Fruit fly (Drosophila melanogaster) whole organism, pupa: ENCODE results near the gene Exn.

ENCODE experiments used
- CG10348 ChIP-seq: fragments of 200-800 bp; sonication (Bioruptor generic); IDR thresholded peaks from 2 replicates; pipeline ENCODE4 v1.3.6; 2022; ENCODE audit warnings: missing biosample characterization, missing genetic modification characterization
- CG12605 ChIP-seq: fragments of 200-800 bp; sonication (Bioruptor generic); IDR thresholded peaks from 2 replicates; pipeline ENCODE4 v1.3.6; 2022; ENCODE audit warnings: missing biosample characterization, missing genetic modification characterization
- CG13204 ChIP-seq: fragments of 200-800 bp; sonication (Bioruptor generic); optimal IDR thresholded peaks from 2 replicates; lab custom pipeline; 2018; ENCODE audit warnings: missing biosample characterization, mild to moderate bottlenecking, missing genetic modification characterization, moderate library complexity
- CG14655 ChIP-seq: fragments of 200-800 bp; sonication (Bioruptor generic); optimal IDR thresholded peaks from 3 replicates; lab custom pipeline; 2017; ENCODE audit warnings: mild to moderate bottlenecking, missing biosample characterization, missing genetic modification reagents, missing genetic modification characterization
- CG15710 ChIP-seq: fragments of 200-800 bp; sonication (Bioruptor generic); optimal IDR thresholded peaks from 2 replicates; lab custom pipeline; 2018; ENCODE audit warnings: missing biosample characterization, mild to moderate bottlenecking, missing genetic modification characterization, moderate library complexity
- CG17806 ChIP-seq: fragments of 200-800 bp; sonication (Bioruptor generic); optimal IDR thresholded peaks from 2 replicates; lab custom pipeline; 2018; ENCODE audit warnings: missing biosample characterization, mild to moderate bottlenecking, missing genetic modification characterization, moderate library complexity
- CG32121 ChIP-seq: fragments of 200-800 bp; sonication (Bioruptor generic); IDR thresholded peaks from 2 replicates; pipeline ENCODE4 v1.3.6; 2022; ENCODE audit warnings: missing biosample characterization, missing genetic modification characterization
- CG34367 ChIP-seq: fragments of 200-800 bp; sonication (Bioruptor generic); optimal IDR thresholded peaks from 2 replicates; lab custom pipeline; 2018; ENCODE audit warnings: missing biosample characterization, mild to moderate bottlenecking, missing genetic modification characterization
- CG4496 ChIP-seq: fragments of 200-800 bp; sonication (Bioruptor generic); IDR thresholded peaks from 3 replicates; pipeline ENCODE4 v1.3.6; 2022; ENCODE audit warnings: missing biosample characterization, missing genetic modification characterization
- CG8159 ChIP-seq: fragments of 200-800 bp; sonication (Bioruptor generic); optimal IDR thresholded peaks from 3 replicates; lab custom pipeline; 2018; ENCODE audit warnings: missing biosample characterization, mild to moderate bottlenecking, missing genetic modification characterization, moderate library complexity
- CG8301 ChIP-seq: fragments of 200-800 bp; sonication (Bioruptor generic); optimal IDR thresholded peaks from 2 replicates; lab custom pipeline; 2018; ENCODE audit warnings: missing biosample characterization, mild to moderate bottlenecking, missing genetic modification characterization
- CG9948 ChIP-seq: fragments of 200-800 bp; sonication (Bioruptor generic); optimal IDR thresholded peaks from 2 replicates; lab custom pipeline; 2018; ENCODE audit warnings: missing biosample characterization, mild to moderate bottlenecking, missing genetic modification characterization, moderate library complexity
- D1 ChIP-seq: fragments of 200-800 bp; sonication (Bioruptor generic); optimal IDR thresholded peaks from 2 replicates; lab custom pipeline; 2018; ENCODE audit warnings: missing biosample characterization, mild to moderate bottlenecking, missing genetic modification characterization, moderate library complexity
- EcR ChIP-seq: fragments of 200-800 bp; sonication (Bioruptor generic); optimal IDR thresholded peaks from 3 replicates; lab custom pipeline; 2019; ENCODE audit warnings: missing biosample characterization, missing genetic modification characterization, mild to moderate bottlenecking, moderate library complexity, missing genetic modification reagents
- Ets98B ChIP-seq: fragments of 200-800 bp; sonication (Bioruptor generic); IDR thresholded peaks from 2 replicates; pipeline ENCODE4 v1.3.6; 2022; ENCODE audit warnings: missing biosample characterization, missing genetic modification characterization
- Pif1A ChIP-seq: fragments of 200-800 bp; sonication (Bioruptor generic); optimal IDR thresholded peaks from 3 replicates; lab custom pipeline; 2016; ENCODE audit warnings: missing biosample characterization, missing genetic modification characterization
- Pif1B ChIP-seq: fragments of 200-800 bp; sonication (Bioruptor generic); optimal IDR thresholded peaks from 3 replicates; lab custom pipeline; 2016; ENCODE audit warnings: missing biosample characterization, missing genetic modification characterization
- Snoo ChIP-seq: fragments of 200-800 bp; sonication (Bioruptor generic); optimal IDR thresholded peaks from 3 replicates; lab custom pipeline; 2017; ENCODE audit warnings: missing biosample characterization, mild to moderate bottlenecking, missing genetic modification characterization, inconsistent platforms
- fd96Ca ChIP-seq: fragments of 200-800 bp; sonication (Bioruptor generic); IDR thresholded peaks from 3 replicates; pipeline ENCODE4 v1.3.6; 2022; ENCODE audit warnings: missing biosample characterization, missing genetic modification characterization

Exn gene

dm6 chr3L:16956003-16956767 is 13.6 kb upstream of the Exn start:
- TF ChIP-seq CG15710 (tag; lab: Kevin White, UChicago) (peak; percentile 45), Snoo (tag; lab: Kevin White, UChicago) (no peak), Ets98B (GFP tag; lab: Robert Waterston, UW) (peak; percentile 13; the same call in 1 of the 2 replicates), CG14655 (GFP tag; lab: Kevin White, UChicago) (peak; percentile 45), CG8159 (peak; percentile 36), CG32121 (GFP tag; lab: Robert Waterston, UW) (peak; percentile 10), CG12605 (no peak), CG13204 (no peak), fd96Ca (0 out of 3 replicates have a peak, but pooled peaks have one; percentile 26), CG17806 (tag; lab: Kevin White, UChicago) (peak; percentile 25), EcR (peak; percentile 44), Pif1B (peak; percentile 14), CG9948 (tag; lab: Kevin White, UChicago) (peak; percentile 23), CG4496 (GFP tag; lab: Robert Waterston, UW) (peak; percentile 75), CG8301 (tag; lab: Kevin White, UChicago) (peak; percentile 9)
- TF ChIP-seq, all 21 proteins: peak for 12

dm6 chr3L:16956768-16957533 is 12.9 kb upstream of the Exn start:
- TF ChIP-seq CG32121 (GFP tag; lab: Robert Waterston, UW) (peak; percentile 9; the same call in 1 of the 2 replicates), CG4496 (GFP tag; lab: Robert Waterston, UW) (0 out of 3 replicates have a peak, but pooled peaks have one; percentile 7), CG9948 (tag; lab: Kevin White, UChicago) (no peak), Pif1A (GFP tag; lab: Kevin White, UChicago) (peak; percentile 31), CG17806 (tag; lab: Kevin White, UChicago) (peak; percentile 20), CG10348 (no peak), Ets98B (GFP tag; lab: Robert Waterston, UW) (no peak), CG13204 (no peak)
- TF ChIP-seq, all 21 proteins: peak for 4

DNA sequence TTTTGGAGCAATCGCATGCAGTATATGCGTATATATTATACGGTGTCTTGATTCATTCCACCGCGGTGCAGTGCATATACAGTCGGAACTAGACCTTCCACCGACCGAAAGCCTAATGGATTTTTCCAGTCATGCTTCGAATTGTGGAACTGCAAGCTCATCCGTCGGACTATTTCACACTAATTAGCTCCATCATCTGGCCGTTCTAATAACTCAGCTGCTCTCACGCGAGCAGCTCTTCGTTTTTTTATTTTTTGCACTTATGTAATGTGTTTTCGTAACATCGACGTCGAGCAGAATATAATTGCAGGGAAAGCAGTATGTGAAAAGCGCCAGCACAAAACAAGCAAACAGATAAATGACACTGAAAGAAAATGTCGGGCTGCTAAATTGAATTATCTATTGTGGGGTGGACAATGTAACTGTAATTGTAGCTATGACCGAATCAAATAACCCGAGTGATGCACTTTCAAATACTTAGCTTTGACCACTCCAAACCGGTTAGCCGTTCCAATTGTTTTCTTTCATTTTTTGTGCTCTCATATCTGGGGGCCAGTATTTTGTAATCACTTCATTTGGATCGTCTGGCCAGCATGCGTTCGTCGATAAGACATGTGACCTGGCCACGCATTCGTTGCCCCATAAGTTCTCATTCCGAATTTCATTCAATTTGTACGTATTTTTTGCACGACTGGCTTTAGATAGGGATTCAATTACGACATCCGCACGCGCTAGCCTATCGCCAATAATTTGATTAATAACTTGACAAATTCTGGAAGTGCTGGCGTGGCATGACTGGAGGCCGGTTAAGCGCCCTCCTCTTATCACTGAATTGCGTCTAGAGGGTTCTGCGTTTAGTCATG is 12.0 kb upstream of the Exn start, which contains the start of gene Cpr73D:
Gene Cpr73D, minus strand, starts transcription at position 156 of the 863 bp plus-strand sequence.
- TF ChIP-seq CG4496 (GFP tag; lab: Robert Waterston, UW) (peak; percentile 58), Snoo (tag; lab: Kevin White, UChicago) (peak; percentile 1), Ets98B (GFP tag; lab: Robert Waterston, UW) (peak; percentile 57; the same call in 1 of the 2 replicates), CG12605 (no peak), CG9948 (tag; lab: Kevin White, UChicago) (no peak), fd96Ca (peak; percentile 53; the same call in 2 of the 3 replicates), CG32121 (GFP tag; lab: Robert Waterston, UW) (peak; percentile 49)

dm6 chr3L:16958397-16959080 is 11.3 kb upstream of the Exn start:
- TF ChIP-seq CG10348 (no peak), CG12605 (no peak), CG9948 (tag; lab: Kevin White, UChicago) (no peak), EcR (peak; percentile 3), CG4496 (GFP tag; lab: Robert Waterston, UW) (no peak), Pif1A (GFP tag; lab: Kevin White, UChicago) (no peak), CG15710 (tag; lab: Kevin White, UChicago) (no peak)

DNA sequence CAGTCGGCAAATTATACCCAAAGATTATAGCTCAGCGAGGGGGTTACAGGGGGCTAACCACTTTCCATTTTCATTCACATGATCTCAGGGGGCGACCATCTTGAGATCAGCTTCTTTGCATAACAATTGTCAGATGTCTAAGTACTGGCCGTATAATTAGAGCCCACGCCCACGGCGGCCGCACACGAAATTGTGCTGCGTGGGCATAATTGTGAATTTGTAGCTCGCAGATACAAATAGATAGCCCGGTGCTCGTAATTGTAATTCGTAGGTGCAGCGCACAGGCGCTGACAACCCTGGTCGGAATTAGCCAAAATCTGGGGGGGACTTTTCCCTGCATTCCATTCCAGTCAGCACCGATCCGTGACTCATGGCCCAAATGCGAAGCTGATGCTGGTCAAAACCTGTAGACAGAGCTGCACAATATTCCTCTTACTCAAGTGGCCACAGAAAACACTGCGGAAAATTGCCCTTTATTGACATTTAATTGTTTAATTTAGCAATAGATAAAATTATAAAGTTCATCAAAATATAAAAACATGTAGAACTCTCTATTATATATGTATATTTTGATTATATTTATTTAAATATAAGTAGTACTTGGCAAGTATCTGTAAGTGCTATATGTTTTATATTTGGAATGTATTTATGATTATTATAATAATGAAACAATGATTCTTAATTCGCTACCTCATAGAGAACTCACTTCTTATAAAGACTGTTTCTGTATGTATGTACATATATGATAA is 2.0 kb downstream of the Exn start:
- TF ChIP-seq CG32121 (GFP tag; lab: Robert Waterston, UW) (no peak; the same call in 1 of the 2 replicates), CG9948 (tag; lab: Kevin White, UChicago) (peak; percentile 61), CG14655 (GFP tag; lab: Kevin White, UChicago) (peak; percentile 25), CG8301 (tag; lab: Kevin White, UChicago) (peak; percentile 36), CG15710 (tag; lab: Kevin White, UChicago) (peak; percentile 23), CG34367 (no peak), D1 (tag; lab: Kevin White, UChicago) (peak; percentile 7), fd96Ca (no peak), CG4496 (GFP tag; lab: Robert Waterston, UW) (peak; percentile 24; the same call in 1 of the 3 replicates), CG8159 (peak; percentile 62), Snoo (tag; lab: Kevin White, UChicago) (peak; percentile 26), Ets98B (GFP tag; lab: Robert Waterston, UW) (0 out of 2 replicates have a peak, but pooled peaks have one; percentile 6)
- TF ChIP-seq, all 21 proteins: peak for 9
